Worm (Caenorhabditis elegans) whole organism, L2 larva: ENCODE measurements around the gene ssp-36.

Source experiments
- C34F6.9 ChIP-seq: fragments of 150-350 bp; optimal IDR thresholded peaks from 2 replicates; lab custom pipeline; 2014; ENCODE audit warnings: missing biosample characterization, missing genetic modification characterization
- F13H6.1 ChIP-seq: sonication (generic microtip); optimal IDR thresholded peaks from 2 replicates; lab custom pipeline; 2016; ENCODE audit warnings: missing genetic modification characterization, missing compliant biosample characterization
- Y55F3AM.14 ChIP-seq: fragments of 200-800 bp; sonication (Bioruptor generic); optimal IDR thresholded peaks from 2 replicates; lab custom pipeline; 2018; ENCODE audit warnings: mild to moderate bottlenecking, missing genetic modification characterization, missing compliant biosample characterization
- alr-1 ChIP-seq: fragments of 150-350 bp; optimal IDR thresholded peaks from 2 replicates; lab custom pipeline; 2014; ENCODE audit warnings: missing biosample characterization, missing genetic modification characterization
- aly-2 ChIP-seq: fragments of 150-350 bp; optimal IDR thresholded peaks from 2 replicates; lab custom pipeline; 2014; ENCODE audit warnings: missing biosample characterization, missing genetic modification characterization
- blmp-1 ChIP-seq: sonication (generic microtip); optimal IDR thresholded peaks from 2 replicates; lab custom pipeline; 2017; ENCODE audit warnings: missing genetic modification characterization, mild to moderate bottlenecking, missing compliant biosample characterization, antibody characterized with exemption, moderate library complexity; ENCODE audit not compliant: insufficient read depth
- ceh-82 ChIP-seq: fragments of 150-350 bp; optimal IDR thresholded peaks from 2 replicates; lab custom pipeline; 2014; ENCODE audit warnings: missing biosample characterization, missing genetic modification characterization
- crh-2 ChIP-seq: sonication (generic microtip); optimal IDR thresholded peaks from 2 replicates; lab custom pipeline; 2017; ENCODE audit warnings: missing biosample characterization, missing genetic modification characterization
- dmd-4 ChIP-seq: sonication (generic microtip); optimal IDR thresholded peaks from 2 replicates; lab custom pipeline; 2017; ENCODE audit warnings: missing biosample characterization, missing genetic modification characterization
- egl-27 ChIP-seq: sonication (generic microtip); optimal IDR thresholded peaks from 3 replicates; lab custom pipeline; 2017; ENCODE audit warnings: missing biosample characterization, missing genetic modification reagents, missing genetic modification characterization
- elt-1 ChIP-seq: fragments of 150-350 bp; optimal IDR thresholded peaks from 2 replicates; lab custom pipeline; 2014; ENCODE audit warnings: missing biosample characterization, missing genetic modification characterization
- elt-3 ChIP-seq: sonication (generic microtip); optimal IDR thresholded peaks from 2 replicates; lab custom pipeline; 2017; ENCODE audit warnings: missing biosample characterization, missing genetic modification characterization
- fos-1 ChIP-seq: fragments of 150-350 bp; optimal IDR thresholded peaks from 2 replicates; lab custom pipeline; 2014; ENCODE audit warnings: missing biosample characterization, missing genetic modification characterization
- gmeb-1 ChIP-seq: fragments of 150-350 bp; optimal IDR thresholded peaks from 2 replicates; lab custom pipeline; 2014; ENCODE audit warnings: missing biosample characterization, missing genetic modification characterization
- lin-11 ChIP-seq: fragments of 150-350 bp; sonication (generic microtip); optimal IDR thresholded peaks from 2 replicates; lab custom pipeline; 2014; ENCODE audit warnings: missing biosample characterization, missing genetic modification characterization, inconsistent platforms, mixed read lengths
- lsy-2 ChIP-seq, 2 experiments: fragments of 150-350 bp in 1 of 2; sonication (generic microtip) in 1 of 2; optimal IDR thresholded peaks; 2 replicates each; lab custom pipeline; 2014 to 2017; ENCODE audit warnings: missing biosample characterization in 2 of 2, missing genetic modification characterization in 2 of 2
- mbf-1 ChIP-seq: sonication (generic microtip); optimal IDR thresholded peaks from 2 replicates; lab custom pipeline; 2017; ENCODE audit warnings: missing biosample characterization, missing genetic modification characterization
- nhr-12 ChIP-seq: fragments of 150-350 bp; optimal IDR thresholded peaks from 2 replicates; lab custom pipeline; 2014; ENCODE audit warnings: missing biosample characterization, missing genetic modification characterization
- nhr-129 ChIP-seq: fragments of 150-350 bp; optimal IDR thresholded peaks from 2 replicates; lab custom pipeline; 2014; ENCODE audit warnings: missing biosample characterization, missing genetic modification characterization
- nhr-21 ChIP-seq: fragments of 150-350 bp; optimal IDR thresholded peaks from 2 replicates; lab custom pipeline; 2014; ENCODE audit warnings: missing biosample characterization, missing genetic modification characterization
- nhr-23 ChIP-seq: fragments of 150-350 bp; optimal IDR thresholded peaks from 2 replicates; lab custom pipeline; 2014; ENCODE audit warnings: missing biosample characterization, missing genetic modification reagents, missing genetic modification characterization
- nhr-237 ChIP-seq: fragments of 150-350 bp; optimal IDR thresholded peaks from 2 replicates; lab custom pipeline; 2014; ENCODE audit warnings: missing biosample characterization, missing genetic modification characterization
- nhr-6 ChIP-seq: fragments of 150-350 bp; optimal IDR thresholded peaks from 2 replicates; lab custom pipeline; 2014; ENCODE audit warnings: missing biosample characterization, missing genetic modification characterization
- nhr-77 ChIP-seq: fragments of 150-350 bp; optimal IDR thresholded peaks from 2 replicates; lab custom pipeline; 2014; ENCODE audit warnings: missing biosample characterization, missing genetic modification characterization
- sem-4 ChIP-seq: fragments of 150-350 bp; optimal IDR thresholded peaks from 2 replicates; lab custom pipeline; 2014; ENCODE audit warnings: missing biosample characterization, missing genetic modification reagents, missing genetic modification characterization
- sma-3 ChIP-seq: sonication (generic microtip); optimal IDR thresholded peaks from 2 replicates; lab custom pipeline; 2016; ENCODE audit warnings: missing genetic modification reagents, missing genetic modification characterization, missing compliant biosample characterization
- sma-9 ChIP-seq, 2 experiments: fragments of 150-350 bp in 1 of 2; sonication (generic microtip) in 1 of 2; optimal IDR thresholded peaks; 2 replicates each; lab custom pipeline; 2014 to 2016; ENCODE audit warnings: missing genetic modification characterization in 2 of 2, mild to moderate bottlenecking in 1 of 2, missing biosample characterization in 1 of 2, missing compliant biosample characterization in 1 of 2, missing genetic modification reagents in 1 of 2, moderate library complexity in 1 of 2
- snpc-4 ChIP-seq: fragments of 150-350 bp; optimal IDR thresholded peaks from 2 replicates; lab custom pipeline; 2014; ENCODE audit warnings: missing biosample characterization, missing genetic modification characterization
- unc-39 ChIP-seq: fragments of 150-350 bp; optimal IDR thresholded peaks from 2 replicates; lab custom pipeline; 2014; ENCODE audit warnings: missing biosample characterization, missing genetic modification characterization
- unc-62 ChIP-seq: fragments of 150-350 bp; optimal IDR thresholded peaks from 2 replicates; lab custom pipeline; 2014; ENCODE audit warnings: missing biosample characterization, missing genetic modification reagents, missing genetic modification characterization
- zag-1 ChIP-seq: fragments of 150-350 bp; optimal IDR thresholded peaks from 2 replicates; lab custom pipeline; 2014; ENCODE audit warnings: missing biosample characterization, missing genetic modification characterization
- ztf-11 ChIP-seq: sonication (generic microtip); optimal IDR thresholded peaks from 2 replicates; lab custom pipeline; 2017; ENCODE audit warnings: missing biosample characterization, missing genetic modification characterization
- ztf-4 ChIP-seq: fragments of 150-350 bp; optimal IDR thresholded peaks from 2 replicates; lab custom pipeline; 2014; ENCODE audit warnings: missing biosample characterization, missing genetic modification characterization

Gene ssp-36

DNA sequence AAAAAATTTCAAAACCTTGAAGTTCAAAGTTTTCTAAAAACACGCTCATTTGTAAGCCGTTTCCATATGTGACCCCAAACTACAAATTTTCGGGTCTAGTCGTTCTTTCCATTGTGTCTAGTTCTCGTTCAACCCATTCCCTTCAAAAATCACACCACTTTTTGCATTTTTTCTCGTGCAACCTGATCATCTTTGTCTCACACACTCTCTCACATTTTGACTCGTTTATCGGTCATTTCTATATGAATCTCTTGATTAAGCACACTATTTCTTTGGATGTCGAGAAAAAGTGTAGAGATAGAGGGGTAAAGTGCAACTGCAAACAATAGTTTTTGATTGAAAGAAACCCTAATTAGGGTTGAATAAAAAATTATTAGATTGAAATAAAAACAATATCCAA, 37.4 kb upstream of the ssp-36 start (continued):
- TF ChIP-seq C34F6.9 (tag; lab: Kevin White, UChicago) (peak; percentile 58), dmd-4 (tag; lab: Kevin White, UChicago) (no peak), fos-1 (peak; percentile 85), sma-9 (GFP tag; optimal IDR thresholded peaks at IDR 0.05; lab: Kevin White, UChicago) (peak; percentile 88), sma-9 (tag; optimal IDR thresholded peaks at IDR 0.05; lab: Kevin White, UChicago) (no peak), nhr-237 (tag; lab: Kevin White, UChicago) (no peak), nhr-23 (tag; lab: Kevin White, UChicago) (no peak), nhr-12 (tag; lab: Kevin White, UChicago) (no peak), unc-62 (GFP tag; lab: Kevin White, UChicago) (no peak), ztf-4 (tag; lab: Kevin White, UChicago) (no peak), ztf-11 (no peak), ceh-82 (no peak), mbf-1 (tag; lab: Kevin White, UChicago) (no peak), nhr-21 (tag; lab: Kevin White, UChicago) (peak; percentile 9), sma-3 (GFP tag; lab: Kevin White, UChicago) (peak; percentile 60), nhr-77 (tag; lab: Kevin White, UChicago) (no peak), lin-11 (no peak), aly-2 (tag; lab: Kevin White, UChicago) (no peak), nhr-6 (peak; percentile 8), sem-4 (tag; lab: Kevin White, UChicago) (no peak), snpc-4 (tag; lab: Kevin White, UChicago) (no peak), elt-3 (tag; lab: Kevin White, UChicago) (no peak), blmp-1 (tag; lab: Kevin White, UChicago) (peak; percentile 37), zag-1 (tag; lab: Kevin White, UChicago) (no peak)

- TF ChIP-seq nhr-23 (tag; lab: Kevin White, UChicago) (no peak), F13H6.1 (tag; lab: Kevin White, UChicago) (peak; percentile 1), fos-1 (peak; percentile 72), sma-9 (GFP tag; optimal IDR thresholded peaks at IDR 0.05; lab: Kevin White, UChicago) (peak; percentile 62), sma-9 (tag; optimal IDR thresholded peaks at IDR 0.05; lab: Kevin White, UChicago) (no peak), crh-2 (tag; lab: Kevin White, UChicago) (peak; percentile 33), elt-1 (tag; lab: Kevin White, UChicago) (no peak), blmp-1 (tag; lab: Kevin White, UChicago) (peak; percentile 91), C34F6.9 (tag; lab: Kevin White, UChicago) (peak; percentile 30), unc-39 (tag; lab: Kevin White, UChicago) (no peak), nhr-129 (no peak), lsy-2 (tag; optimal IDR thresholded peaks at IDR 0.05; lab: Kevin White, UChicago) (peak in 1 of 2 experiments; percentile 24)
These were observed 36.6 kb upstream of the ssp-36 start, which contains the start of gene fat-3 for ce11 chrIV:9802711-9803110. Gene fat-3 (plus strand): TSS chrIV:9803023.

ce11 chrIV:9801418-9801817, 35.3 kb upstream of the ssp-36 start:
- no peak for TF ChIP-seq alr-1
- TF ChIP-seq F13H6.1 (tag; lab: Kevin White, UChicago) = peak; percentile 25
- no peak for TF ChIP-seq unc-39 (tag; lab: Kevin White, UChicago)
- TF ChIP-seq sma-9 (GFP tag; optimal IDR thresholded peaks at IDR 0.05; lab: Kevin White, UChicago) = peak; percentile 83
- no peak for TF ChIP-seq sma-9 (tag; optimal IDR thresholded peaks at IDR 0.05; lab: Kevin White, UChicago)
- peak; percentile 91 for TF ChIP-seq fos-1
- peak; percentile 48 for TF ChIP-seq gmeb-1 (tag; lab: Kevin White, UChicago)
- TF ChIP-seq sma-3 (GFP tag; lab: Kevin White, UChicago) = peak; percentile 24
- no peak for TF ChIP-seq egl-27 (tag; lab: Kevin White, UChicago)
- peak; percentile 34 for TF ChIP-seq blmp-1 (tag; lab: Kevin White, UChicago)
- peak; percentile 21 for TF ChIP-seq nhr-129
- peak; percentile 78 for TF ChIP-seq crh-2 (tag; lab: Kevin White, UChicago)

- TF ChIP-seq Y55F3AM.14 (GFP tag; lab: Kevin White, UChicago) = no peak
- TF ChIP-seq sma-9 (GFP tag; optimal IDR thresholded peaks at IDR 0.05; lab: Kevin White, UChicago) = peak; percentile 14
- TF ChIP-seq sma-9 (tag; optimal IDR thresholded peaks at IDR 0.05; lab: Kevin White, UChicago) = no peak
- no peak for TF ChIP-seq aly-2 (tag; lab: Kevin White, UChicago)
- TF ChIP-seq, all 48 proteins: peak for 1
These were observed 33.5 kb upstream of the ssp-36 start for ce11 chrIV:9799664-9800063.
